Worm (Caenorhabditis elegans) whole organism, L4 larva: Measurements from ENCODE around the gene ugt-15.

Experiments used
- F10B5.3 ChIP-seq: sonication (generic microtip); optimal IDR thresholded peaks from 2 replicates; lab custom pipeline; 2016; ENCODE audit warnings: mild to moderate bottlenecking, missing genetic modification characterization, missing compliant biosample characterization
- F49E8.2 ChIP-seq: sonication (generic microtip); optimal IDR thresholded peaks from 2 replicates; lab custom pipeline; 2016; ENCODE audit warnings: missing compliant biosample characterization, mild to moderate bottlenecking, missing genetic modification characterization, borderline replicate concordance
- R02D3.7 ChIP-seq: fragments of 150-350 bp; sonication (generic microtip); optimal IDR thresholded peaks from 3 replicates; lab custom pipeline; 2014; ENCODE audit warnings: missing biosample characterization, missing genetic modification characterization
- T20F7.1 ChIP-seq: fragments of 200-800 bp; sonication (Bioruptor generic); optimal IDR thresholded peaks from 2 replicates; lab custom pipeline; 2018; ENCODE audit warnings: mild to moderate bottlenecking, missing genetic modification characterization, missing compliant biosample characterization
- Y105C5A.15 ChIP-seq: fragments of 200-800 bp; sonication (Bioruptor generic); IDR thresholded peaks from 2 replicates; pipeline ENCODE4 v1.3.6; 2022; ENCODE audit warnings: missing genetic modification characterization, missing compliant biosample characterization
- Y48G9A.11 ChIP-seq: fragments of 200-800 bp; sonication (Bioruptor generic); IDR thresholded peaks from 2 replicates; pipeline ENCODE4 v1.3.6; 2022; ENCODE audit warnings: missing genetic modification reagents, missing genetic modification characterization, missing compliant biosample characterization
- ZK337.2 ChIP-seq: fragments of 200-800 bp; sonication (Bioruptor generic); IDR thresholded peaks from 2 replicates; pipeline ENCODE4 v1.3.6; 2022; ENCODE audit warnings: missing genetic modification reagents, missing genetic modification characterization, missing compliant biosample characterization
- ama-1 ChIP-seq: fragments of 150-350 bp; optimal IDR thresholded peaks from 2 replicates; lab custom pipeline; 2014; ENCODE audit warnings: inconsistent platforms, mixed read lengths
- attf-4 ChIP-seq: sonication (generic microtip); optimal IDR thresholded peaks from 3 replicates; lab custom pipeline; 2017; ENCODE audit warnings: missing biosample characterization, missing genetic modification characterization
- ceh-20 ChIP-seq: fragments of 200-800 bp; sonication (Bioruptor generic); IDR thresholded peaks from 2 replicates; pipeline ENCODE4 v1.3.6; 2022; ENCODE audit warnings: missing genetic modification reagents, missing genetic modification characterization, missing compliant biosample characterization
- ceh-62 ChIP-seq: sonication (generic microtip); optimal IDR thresholded peaks from 2 replicates; lab custom pipeline; 2017; ENCODE audit warnings: missing biosample characterization, missing genetic modification characterization
- ces-1 ChIP-seq: fragments of 150-350 bp; sonication (generic microtip); optimal IDR thresholded peaks from 4 replicates; lab custom pipeline; 2014; ENCODE audit warnings: missing biosample characterization, missing genetic modification reagents, missing genetic modification characterization
- daf-16 ChIP-seq, 3 experiments: sonication (generic microtip); optimal IDR thresholded peaks; 2 replicates each; lab custom pipeline; 2016 to 2017; ENCODE audit warnings: missing genetic modification characterization in 3 of 3, missing genetic modification reagents in 3 of 3, mild to moderate bottlenecking in 2 of 3, missing compliant biosample characterization in 2 of 3, missing biosample characterization in 1 of 3, moderate library complexity in 1 of 3
- dmd-6 ChIP-seq: fragments of 200-800 bp; sonication (Bioruptor generic); IDR thresholded peaks from 2 replicates; pipeline ENCODE4 v1.3.6; 2022; ENCODE audit warnings: missing genetic modification reagents, missing genetic modification characterization, missing compliant biosample characterization
- dpl-1 ChIP-seq: fragments of 150-350 bp; optimal IDR thresholded peaks from 2 replicates; lab custom pipeline; 2014; ENCODE audit warnings: missing biosample characterization, missing genetic modification reagents, missing genetic modification characterization
- dve-1 ChIP-seq: sonication (generic microtip); optimal IDR thresholded peaks from 2 replicates; lab custom pipeline; 2017; ENCODE audit warnings: antibody characterized with exemption, mild to moderate bottlenecking, missing genetic modification characterization, missing compliant biosample characterization; ENCODE audit not compliant: insufficient read depth
- egl-43 ChIP-seq: fragments of 200-800 bp; sonication (Bioruptor generic); IDR thresholded peaks from 2 replicates; pipeline ENCODE4 v1.3.6; 2022; ENCODE audit warnings: missing genetic modification reagents, missing genetic modification characterization, missing compliant biosample characterization
- fos-1 ChIP-seq: fragments of 150-350 bp; optimal IDR thresholded peaks from 2 replicates; lab custom pipeline; 2014; ENCODE audit warnings: missing biosample characterization, missing genetic modification characterization
- gei-8 ChIP-seq: fragments of 200-800 bp; sonication (Bioruptor generic); optimal IDR thresholded peaks from 2 replicates; lab custom pipeline; 2018; ENCODE audit warnings: mild to moderate bottlenecking, missing genetic modification characterization, missing compliant biosample characterization
- hif-1 ChIP-seq, 2 experiments: sonication (generic microtip); optimal IDR thresholded peaks; 2 replicates each; lab custom pipeline; 2016 to 2017; ENCODE audit warnings: missing compliant biosample characterization in 2 of 2, missing genetic modification characterization in 2 of 2, missing genetic modification reagents in 2 of 2, missing genotype in 2 of 2, mild to moderate bottlenecking in 1 of 2
- hlh-11 ChIP-seq: fragments of 200-800 bp; sonication (Bioruptor generic); optimal IDR thresholded peaks from 2 replicates; lab custom pipeline; 2018; ENCODE audit warnings: mild to moderate bottlenecking, missing genetic modification characterization, missing compliant biosample characterization
- lin-1 ChIP-seq: fragments of 200-800 bp; sonication (Bioruptor generic); IDR thresholded peaks from 2 replicates; pipeline ENCODE4 v1.3.6; 2022; ENCODE audit warnings: missing genetic modification reagents, missing genetic modification characterization, missing compliant biosample characterization
- lsy-2 ChIP-seq, 2 experiments: fragments of 150-350 bp in 1 of 2; sonication (generic microtip) in 1 of 2; optimal IDR thresholded peaks; 2 replicates each; lab custom pipeline; 2014 to 2017; ENCODE audit warnings: missing biosample characterization in 2 of 2, missing genetic modification characterization in 2 of 2
- madf-5 ChIP-seq, 2 experiments: fragments of 200-800 bp; sonication (Bioruptor generic); IDR thresholded peaks; 2 replicates each; pipeline ENCODE4 v1.3.6; 2022; ENCODE audit warnings: missing compliant biosample characterization in 2 of 2, missing genetic modification characterization in 2 of 2
- madf-9 ChIP-seq: fragments of 200-800 bp; sonication (Bioruptor generic); conservative IDR thresholded peaks from 2 replicates; pipeline ENCODE4 v1.3.6; 2022; ENCODE audit warnings: missing genetic modification reagents, missing genetic modification characterization, missing compliant biosample characterization
- mdl-1 ChIP-seq, 2 experiments: fragments of 150-350 bp in 1 of 2; sonication (generic microtip) in 1 of 2; optimal IDR thresholded peaks; 2 replicates each; lab custom pipeline; 2014 to 2017; ENCODE audit warnings: missing biosample characterization in 2 of 2, missing genetic modification characterization in 2 of 2
- mxl-2 ChIP-seq: fragments of 200-800 bp; sonication (Bioruptor generic); conservative IDR thresholded peaks from 2 replicates; pipeline ENCODE4 v1.3.6; 2022; ENCODE audit warnings: missing genetic modification reagents, missing genetic modification characterization, missing compliant biosample characterization
- mxl-3 ChIP-seq: fragments of 200-800 bp; sonication (Bioruptor generic); optimal IDR thresholded peaks from 2 replicates; lab custom pipeline; 2018; ENCODE audit warnings: mild to moderate bottlenecking, missing genetic modification characterization, missing compliant biosample characterization
- nhr-10 ChIP-seq: fragments of 150-350 bp; optimal IDR thresholded peaks from 2 replicates; lab custom pipeline; 2014; ENCODE audit warnings: missing biosample characterization, missing genetic modification characterization
- nhr-28 ChIP-seq: fragments of 150-350 bp; optimal IDR thresholded peaks from 2 replicates; lab custom pipeline; 2014; ENCODE audit warnings: missing biosample characterization, missing genetic modification characterization
- nhr-41 ChIP-seq: fragments of 200-800 bp; sonication (Bioruptor generic); IDR thresholded peaks from 2 replicates; pipeline ENCODE4 v1.3.6; 2022; ENCODE audit warnings: missing genetic modification reagents, missing genetic modification characterization, missing compliant biosample characterization
- nhr-42 ChIP-seq: fragments of 200-800 bp; sonication (Bioruptor generic); IDR thresholded peaks from 2 replicates; pipeline ENCODE4 v1.3.6; 2022; ENCODE audit warnings: missing genetic modification characterization, missing compliant biosample characterization
- nhr-48 ChIP-seq: sonication (generic microtip); optimal IDR thresholded peaks from 2 replicates; lab custom pipeline; 2016; ENCODE audit warnings: mild to moderate bottlenecking, missing genetic modification characterization, missing compliant biosample characterization
- nhr-76 ChIP-seq: fragments of 150-350 bp; optimal IDR thresholded peaks from 2 replicates; lab custom pipeline; 2014; ENCODE audit warnings: missing biosample characterization, missing genetic modification characterization
- nhr-77 ChIP-seq: fragments of 150-350 bp; optimal IDR thresholded peaks from 2 replicates; lab custom pipeline; 2014; ENCODE audit warnings: missing biosample characterization, missing genetic modification characterization
- pha-4 ChIP-seq, 2 experiments: fragments of 150-350 bp in 1 of 2; fragments of 200-800 bp in 1 of 2; sonication (Bioruptor generic) in 1 of 2; IDR thresholded peaks in 1 of 2; optimal IDR thresholded peaks in 1 of 2; 2 replicates each; pipeline versions ENCODE4 v1.3.6 to Lab custom; 2014 to 2022; ENCODE audit warnings: missing genetic modification characterization in 2 of 2, missing genetic modification reagents in 2 of 2, missing biosample characterization in 1 of 2, missing compliant biosample characterization in 1 of 2
- php-3 ChIP-seq: fragments of 200-800 bp; sonication (Bioruptor generic); IDR thresholded peaks from 2 replicates; pipeline ENCODE4 v1.3.6; 2022; ENCODE audit warnings: missing genetic modification reagents, missing genetic modification characterization, missing compliant biosample characterization
- saeg-2 ChIP-seq: fragments of 200-800 bp; sonication (Bioruptor generic); IDR thresholded peaks from 2 replicates; pipeline ENCODE4 v1.3.6; 2022; ENCODE audit warnings: missing genetic modification reagents, missing genetic modification characterization, missing compliant biosample characterization
- set-16 ChIP-seq: fragments of 200-800 bp; sonication (Bioruptor generic); IDR thresholded peaks from 2 replicates; pipeline ENCODE4 v1.3.6; 2022; ENCODE audit warnings: missing genetic modification reagents, missing genetic modification characterization, missing compliant biosample characterization
- skn-1 ChIP-seq: fragments of 150-350 bp; optimal IDR thresholded peaks from 2 replicates; lab custom pipeline; 2014; ENCODE audit warnings: missing biosample characterization, missing genetic modification characterization
- tag-97 ChIP-seq: fragments of 200-800 bp; sonication (Bioruptor generic); IDR thresholded peaks from 2 replicates; pipeline ENCODE4 v1.3.6; 2022; ENCODE audit warnings: missing genetic modification characterization, missing compliant biosample characterization
- unc-62 ChIP-seq, 3 experiments: fragments of 150-350 bp in 1 of 3; sonication (generic microtip); optimal IDR thresholded peaks in 2 of 3; peaks in 1 of 3; 1 replicate in 1 of 3; 2 replicates in 2 of 3; lab custom pipeline; 2014 to 2017; ENCODE audit warnings: missing biosample characterization in 3 of 3, missing genetic modification characterization in 3 of 3, missing genetic modification reagents in 3 of 3, missing genotype in 1 of 3
- vab-7 ChIP-seq: fragments of 200-800 bp; sonication (Bioruptor generic); IDR thresholded peaks from 2 replicates; pipeline ENCODE4 v1.3.6; 2022; ENCODE audit warnings: missing genetic modification reagents, missing genetic modification characterization, missing compliant biosample characterization
- zag-1 ChIP-seq: fragments of 150-350 bp; optimal IDR thresholded peaks from 2 replicates; lab custom pipeline; 2014; ENCODE audit warnings: missing biosample characterization, missing genetic modification characterization
- zip-2 ChIP-seq: fragments of 150-350 bp; optimal IDR thresholded peaks from 2 replicates; lab custom pipeline; 2014; ENCODE audit warnings: missing biosample characterization, missing genetic modification characterization

ugt-15 gene

ce11 chrV:12869948-12870347 is 42.6 kb downstream of the ugt-15 start, which contains the start of gene T07F10.3 (continued):
- TF ChIP-seq mxl-3 (GFP tag; lab: Kevin White, UChicago) (peak; percentile 41), hif-1 (tag; optimal IDR thresholded peaks at IDR 0.05; lab: Kevin White, UChicago) (peak in 1 of 2 experiments; percentile 94), mdl-1 (tag; optimal IDR thresholded peaks at IDR 0.05; lab: Kevin White, UChicago) (no peak), ceh-20 (peak; percentile 71), vab-7 (GFP tag; lab: Robert Waterston, UW) (peak; percentile 57; the same call in 1 of the 2 replicates), nhr-10 (tag; lab: Kevin White, UChicago) (no peak), saeg-2 (GFP tag; lab: Robert Waterston, UW) (0 out of 2 replicates have a peak, but pooled peaks have one; percentile 38), R02D3.7 (tag; lab: Kevin White, UChicago) (no peak), attf-4 (tag; lab: Kevin White, UChicago) (no peak), F10B5.3 (tag; lab: Kevin White, UChicago) (peak; percentile 30), mxl-2 (GFP tag; lab: Robert Waterston, UW) (peak; percentile 49; the same call in 1 of the 2 replicates), T20F7.1 (peak; percentile 76), dmd-6 (GFP tag; lab: Robert Waterston, UW) (peak; percentile 86), F49E8.2 (tag; lab: Kevin White, UChicago) (peak; percentile 45), ces-1 (GFP tag; lab: Kevin White, UChicago) (peak; percentile 25), egl-43 (GFP tag; lab: Robert Waterston, UW) (no peak), lsy-2 (tag; optimal IDR thresholded peaks at IDR 0.05; lab: Kevin White, UChicago) (no peak), dpl-1 (GFP tag; lab: Kevin White, UChicago) (peak; percentile 99), ceh-62 (tag; lab: Kevin White, UChicago) (no peak), nhr-76 (no peak), nhr-77 (peak; percentile 45), daf-16 (GFP tag; optimal IDR thresholded peaks at IDR 0.05; lab: Kevin White, UChicago) (peak in 1 of 2 experiments; percentile 41), daf-16 (tag; optimal IDR thresholded peaks at IDR 0.05; lab: Kevin White, UChicago) (peak; percentile 41), php-3 (0 out of 2 replicates have a peak, but pooled peaks have one; percentile 29), pha-4 (GFP tag; IDR thresholded peaks at IDR 0.05; lab: Robert Waterston, UW) (peak; percentile 59; the same call in 1 of the 2 replicates), pha-4 (tag; optimal IDR thresholded peaks at IDR 0.05; lab: Kevin White, UChicago) (no peak), nhr-41 (GFP tag; lab: Robert Waterston, UW) (no peak), nhr-42 (GFP tag; lab: Robert Waterston, UW) (0 out of 2 replicates have a peak, but pooled peaks have one; percentile 21), dve-1 (tag; lab: Kevin White, UChicago) (peak; percentile 77), skn-1 (no peak), madf-5 (GFP tag; IDR thresholded peaks at IDR 0.05; lab: Robert Waterston, UW) (no peak; a peak in 1 of 4 replicates), Y105C5A.15 (GFP tag; lab: Robert Waterston, UW) (no peak), gei-8 (GFP tag; lab: Kevin White, UChicago) (no peak)
- TF ChIP-seq, all 104 proteins: peak for 48

- TF ChIP-seq fos-1 (tag; lab: Kevin White, UChicago): no peak
- peak in 1 of 2 experiments; percentile 47 for TF ChIP-seq unc-62 (GFP tag; optimal IDR thresholded peaks at IDR 0.05 in 1 of 2; lab: Kevin White, UChicago)
- TF ChIP-seq unc-62 (tag; optimal IDR thresholded peaks at IDR 0.05; lab: Kevin White, UChicago): no peak
- no peak for TF ChIP-seq zip-2
- no peak for TF ChIP-seq nhr-48
- no peak for TF ChIP-seq ZK337.2 (GFP tag; lab: Robert Waterston, UW)
- TF ChIP-seq nhr-28: peak; percentile 13
- TF ChIP-seq R02D3.7 (tag; lab: Kevin White, UChicago): no peak
- no peak for TF ChIP-seq Y48G9A.11 (GFP tag; lab: Robert Waterston, UW)
- no peak for TF ChIP-seq zag-1
- TF ChIP-seq lin-1: no peak
- no peak for TF ChIP-seq egl-43 (GFP tag; lab: Robert Waterston, UW)
- no peak for TF ChIP-seq hlh-11
- no peak for TF ChIP-seq dpl-1 (GFP tag; lab: Kevin White, UChicago)
- TF ChIP-seq ama-1: no peak
- TF ChIP-seq madf-9 (GFP tag; lab: Robert Waterston, UW): no peak
- no peak for TF ChIP-seq tag-97 (GFP tag; lab: Robert Waterston, UW)
- TF ChIP-seq set-16 (GFP tag; lab: Robert Waterston, UW): no peak
These were observed 43.4 kb downstream of the ugt-15 start for ce11 chrV:12870740-12871139.
